Fruit fly (Drosophila melanogaster) whole organism, prepupa: Measurements from ENCODE around the gene Jupiter.

Experiments
- CG10631 ChIP-seq: fragments of 200-800 bp; sonication (Bioruptor generic); optimal IDR thresholded peaks from 2 replicates; lab custom pipeline; 2016; ENCODE audit warnings: missing biosample characterization, missing genetic modification characterization
- CG10669 ChIP-seq: fragments of 200-800 bp; sonication (Bioruptor generic); optimal IDR thresholded peaks from 3 replicates; lab custom pipeline; 2018; ENCODE audit warnings: missing biosample characterization, mild to moderate bottlenecking, missing genetic modification characterization, moderate library complexity
- CG11294 ChIP-seq: fragments of 200-800 bp; sonication (Bioruptor generic); IDR thresholded peaks from 2 replicates; pipeline ENCODE4 v1.3.6; 2022; ENCODE audit warnings: missing biosample characterization, missing genetic modification characterization
- CG11762 ChIP-seq: fragments of 200-800 bp; sonication (Bioruptor generic); optimal IDR thresholded peaks from 3 replicates; lab custom pipeline; 2016; ENCODE audit warnings: missing biosample characterization, missing genetic modification characterization; ENCODE audit not compliant: insufficient read depth
- CG11902 ChIP-seq: fragments of 200-800 bp; sonication (Bioruptor generic); optimal IDR thresholded peaks from 3 replicates; lab custom pipeline; 2016; ENCODE audit warnings: missing biosample characterization, missing genetic modification characterization
- CG15336 ChIP-seq: fragments of 200-800 bp; sonication (Bioruptor generic); IDR thresholded peaks from 2 replicates; pipeline ENCODE4 v1.3.6; 2022; ENCODE audit warnings: missing biosample characterization, missing genetic modification characterization
- CG1621 ChIP-seq: fragments of 200-800 bp; sonication (Bioruptor generic); optimal IDR thresholded peaks from 3 replicates; lab custom pipeline; 2018; ENCODE audit warnings: missing biosample characterization, mild to moderate bottlenecking, missing genetic modification characterization
- CG3032 ChIP-seq: fragments of 200-800 bp; optimal IDR thresholded peaks from 2 replicates; lab custom pipeline; 2019; ENCODE audit warnings: missing biosample characterization, mild to moderate bottlenecking, missing genetic modification characterization, moderate library complexity
- CG31627 ChIP-seq: fragments of 200-800 bp; sonication (Bioruptor generic); optimal IDR thresholded peaks from 3 replicates; lab custom pipeline; 2016; ENCODE audit warnings: missing biosample characterization, missing genetic modification characterization
- CG34406 ChIP-seq: fragments of 200-800 bp; sonication (Bioruptor generic); optimal IDR thresholded peaks from 3 replicates; lab custom pipeline; 2016; ENCODE audit warnings: missing biosample characterization, missing genetic modification characterization
- CG3919 ChIP-seq: fragments of 200-800 bp; sonication (Bioruptor generic); optimal IDR thresholded peaks from 3 replicates; lab custom pipeline; 2016; ENCODE audit warnings: missing biosample characterization, missing genetic modification characterization
- CG6163 ChIP-seq: fragments of 200-800 bp; sonication (Bioruptor generic); IDR thresholded peaks from 3 replicates; pipeline ENCODE4 v1.3.6; 2022; ENCODE audit warnings: missing biosample characterization, missing genetic modification characterization
- CG6276 ChIP-seq: fragments of 200-800 bp; sonication (Bioruptor generic); optimal IDR thresholded peaks from 2 replicates; lab custom pipeline; 2017; ENCODE audit warnings: missing biosample characterization, mild to moderate bottlenecking, missing genetic modification characterization
- CG6792 ChIP-seq: fragments of 200-800 bp; sonication (Bioruptor generic); optimal IDR thresholded peaks from 3 replicates; lab custom pipeline; 2016; ENCODE audit warnings: missing biosample characterization, missing genetic modification characterization
- CG6808 ChIP-seq: fragments of 200-800 bp; sonication (Bioruptor generic); optimal IDR thresholded peaks from 3 replicates; lab custom pipeline; 2017; ENCODE audit warnings: missing biosample characterization, missing genetic modification characterization, mild to moderate bottlenecking, moderate library complexity, missing genetic modification reagents
- CG8319 ChIP-seq: fragments of 200-800 bp; sonication (Bioruptor generic); optimal IDR thresholded peaks from 3 replicates; lab custom pipeline; 2016; ENCODE audit warnings: missing biosample characterization, missing genetic modification characterization
- CG9139 ChIP-seq: fragments of 200-800 bp; sonication (Bioruptor generic); optimal IDR thresholded peaks from 3 replicates; lab custom pipeline; 2017; ENCODE audit warnings: missing biosample characterization, mild to moderate bottlenecking, missing genetic modification characterization
- Eip75B ChIP-seq: fragments of 200-800 bp; sonication (Bioruptor generic); optimal IDR thresholded peaks from 3 replicates; lab custom pipeline; 2016; ENCODE audit warnings: missing biosample characterization, missing genetic modification characterization
- Eip78C ChIP-seq: fragments of 200-800 bp; sonication (Bioruptor generic); peaks from one replicate; lab custom pipeline; 2016; ENCODE audit warnings: missing biosample characterization, missing genetic modification characterization
- Eip93F ChIP-seq: fragments of 200-800 bp; sonication (Bioruptor generic); optimal IDR thresholded peaks from 2 replicates; lab custom pipeline; 2016; ENCODE audit warnings: missing biosample characterization, mild to moderate bottlenecking, missing genetic modification characterization
- Ets96B ChIP-seq: fragments of 200-800 bp; optimal IDR thresholded peaks from 2 replicates; lab custom pipeline; 2019; ENCODE audit warnings: missing biosample characterization, mild to moderate bottlenecking, missing genetic modification characterization, moderate library complexity
- Gug ChIP-seq: fragments of 200-800 bp; sonication (Bioruptor generic); IDR thresholded peaks from 2 replicates; pipeline ENCODE4 v1.3.6; 2022; ENCODE audit warnings: missing biosample characterization, missing genetic modification characterization
- Hr38 ChIP-seq: sonication (Bioruptor generic); optimal IDR thresholded peaks from 2 replicates; lab custom pipeline; 2016; ENCODE audit warnings: missing biosample characterization, missing genetic modification characterization
- Lpt ChIP-seq: fragments of 200-800 bp; sonication (Bioruptor generic); optimal IDR thresholded peaks from 3 replicates; lab custom pipeline; 2016; ENCODE audit warnings: missing biosample characterization, missing genetic modification characterization
- Met ChIP-seq: fragments of 200-800 bp; sonication (Bioruptor generic); optimal IDR thresholded peaks from 3 replicates; lab custom pipeline; 2016; ENCODE audit warnings: missing biosample characterization, missing genetic modification characterization
- OdsH ChIP-seq: fragments of 200-800 bp; sonication (Bioruptor generic); optimal IDR thresholded peaks from 3 replicates; lab custom pipeline; 2016; ENCODE audit warnings: missing biosample characterization, missing genetic modification characterization
- Smox ChIP-seq: fragments of 200-800 bp; sonication (Bioruptor generic); optimal IDR thresholded peaks from 3 replicates; lab custom pipeline; 2016; ENCODE audit warnings: missing biosample characterization, missing genetic modification characterization
- Sox102F ChIP-seq: fragments of 200-800 bp; sonication (Bioruptor generic); optimal IDR thresholded peaks from 2 replicates; lab custom pipeline; 2016; ENCODE audit warnings: missing biosample characterization, mild to moderate bottlenecking, missing genetic modification characterization
- Sox14 ChIP-seq: fragments of 200-800 bp; sonication (Bioruptor generic); optimal IDR thresholded peaks from 3 replicates; lab custom pipeline; 2016; ENCODE audit warnings: missing biosample characterization, missing genetic modification characterization
- Sox15 ChIP-seq: fragments of 200-800 bp; sonication (Bioruptor generic); optimal IDR thresholded peaks from 3 replicates; lab custom pipeline; 2016; ENCODE audit warnings: missing biosample characterization, missing genetic modification characterization
- acj6 ChIP-seq: fragments of 200-800 bp; sonication (Bioruptor generic); optimal IDR thresholded peaks from 3 replicates; lab custom pipeline; 2016; ENCODE audit warnings: missing biosample characterization, missing genetic modification characterization
- dac ChIP-seq: fragments of 200-800 bp; sonication (Bioruptor generic); optimal IDR thresholded peaks from 2 replicates; lab custom pipeline; 2017; ENCODE audit warnings: missing biosample characterization, mild to moderate bottlenecking, missing genetic modification characterization
- eg ChIP-seq: fragments of 200-800 bp; sonication (Bioruptor generic); IDR thresholded peaks from 3 replicates; pipeline ENCODE4 v1.3.6; 2022; ENCODE audit warnings: missing biosample characterization, missing genetic modification characterization
- fd59A ChIP-seq: fragments of 200-800 bp; sonication (Bioruptor generic); optimal IDR thresholded peaks from 2 replicates; lab custom pipeline; 2017; ENCODE audit warnings: missing biosample characterization, mild to moderate bottlenecking, missing genetic modification characterization, missing genetic modification reagents
- fd85E ChIP-seq: fragments of 200-800 bp; sonication (Bioruptor generic); optimal IDR thresholded peaks from 3 replicates; lab custom pipeline; 2016; ENCODE audit warnings: missing biosample characterization, missing genetic modification characterization
- fkh ChIP-seq: fragments of 200-800 bp; sonication (Bioruptor generic); optimal IDR thresholded peaks from 3 replicates; lab custom pipeline; 2017; ENCODE audit warnings: missing biosample characterization, mild to moderate bottlenecking, missing genetic modification characterization, moderate library complexity
- lz ChIP-seq: fragments of 200-800 bp; sonication (Bioruptor generic); optimal IDR thresholded peaks from 3 replicates; lab custom pipeline; 2016; ENCODE audit warnings: missing biosample characterization, missing genetic modification characterization
- net ChIP-seq: fragments of 200-800 bp; sonication (Bioruptor generic); optimal IDR thresholded peaks from 3 replicates; lab custom pipeline; 2016; ENCODE audit warnings: missing biosample characterization, missing genetic modification characterization
- pdm3 ChIP-seq: fragments of 200-800 bp; sonication (Bioruptor generic); optimal IDR thresholded peaks from 3 replicates; lab custom pipeline; 2016; ENCODE audit warnings: missing biosample characterization, missing genetic modification characterization
- salr ChIP-seq, 2 experiments: fragments of 200-800 bp; sonication (Bioruptor generic); optimal IDR thresholded peaks; 3 replicates each; lab custom pipeline; 2016 to 2018; ENCODE audit warnings: missing biosample characterization in 2 of 2, missing genetic modification characterization in 2 of 2, mild to moderate bottlenecking in 1 of 2
- spab ChIP-seq: fragments of 200-800 bp; sonication (Bioruptor generic); optimal IDR thresholded peaks from 2 replicates; lab custom pipeline; 2017; ENCODE audit warnings: missing biosample characterization, mild to moderate bottlenecking, missing genetic modification characterization, missing genetic modification reagents
- ss ChIP-seq, 2 experiments: fragments of 200-800 bp; sonication (Bioruptor generic); optimal IDR thresholded peaks; 2 replicates in 1 of 2; 3 replicates in 1 of 2; lab custom pipeline; 2017 to 2018; ENCODE audit warnings: mild to moderate bottlenecking in 2 of 2, missing biosample characterization in 2 of 2, missing genetic modification characterization in 2 of 2, moderate library complexity in 1 of 2
- svp ChIP-seq: fragments of 200-800 bp; sonication (Bioruptor generic); peaks from one replicate; lab custom pipeline; 2016; ENCODE audit warnings: missing biosample characterization, missing genetic modification characterization
- topi ChIP-seq: fragments of 200-800 bp; sonication (Bioruptor generic); optimal IDR thresholded peaks from 3 replicates; lab custom pipeline; 2016; ENCODE audit warnings: missing biosample characterization, missing genetic modification characterization
- vri ChIP-seq: fragments of 200-800 bp; sonication (Bioruptor generic); optimal IDR thresholded peaks from 3 replicates; lab custom pipeline; 2016; ENCODE audit warnings: missing biosample characterization, mild to moderate bottlenecking, missing genetic modification characterization

The Jupiter gene

dm6 chr3R:11655873-11656374 is 36.2 kb upstream of the Jupiter start, which contains the start of gene CG42327 (continued):
- TF ChIP-seq CG11294 (GFP tag; lab: Robert Waterston, UW) (peak; percentile 90), Eip78C (peak; percentile 99), Lpt (GFP tag; lab: Kevin White, UChicago) (peak; percentile 98), CG10631 (peak; percentile 97), Met (peak; percentile 94), salr (GFP tag; optimal IDR thresholded peaks at IDR 0.05; lab: Kevin White, UChicago) (peak; percentile 85 to 95), vri (peak; percentile 93), Gug (GFP tag; lab: Robert Waterston, UW) (peak; percentile 92), CG1621 (peak; percentile 86), dac (GFP tag; lab: Kevin White, UChicago) (peak; percentile 97), Smox (GFP tag; lab: Kevin White, UChicago) (peak; percentile 93), Eip75B (GFP tag; lab: Kevin White, UChicago) (peak; percentile 94), lz (GFP tag; lab: Kevin White, UChicago) (peak; percentile 91), Sox15 (GFP tag; lab: Kevin White, UChicago) (peak; percentile 80), CG15336 (GFP tag; lab: Robert Waterston, UW) (peak; percentile 99), CG6276 (GFP tag; lab: Kevin White, UChicago) (peak; percentile 95), Sox102F (GFP tag; lab: Kevin White, UChicago) (peak; percentile 96), eg (GFP tag; lab: Robert Waterston, UW) (peak; percentile 98), CG3919 (GFP tag; lab: Kevin White, UChicago) (peak; percentile 97), OdsH (GFP tag; lab: Kevin White, UChicago) (peak; percentile 98), Eip93F (GFP tag; lab: Kevin White, UChicago) (peak; percentile 91), pdm3 (peak; percentile 95), acj6 (GFP tag; lab: Kevin White, UChicago) (peak; percentile 96), fd59A (peak; percentile 83), CG10669 (GFP tag; lab: Kevin White, UChicago) (peak; percentile 93), ss (GFP tag; optimal IDR thresholded peaks at IDR 0.05; lab: Kevin White, UChicago) (peak; percentile 81 to 85)

DNA sequence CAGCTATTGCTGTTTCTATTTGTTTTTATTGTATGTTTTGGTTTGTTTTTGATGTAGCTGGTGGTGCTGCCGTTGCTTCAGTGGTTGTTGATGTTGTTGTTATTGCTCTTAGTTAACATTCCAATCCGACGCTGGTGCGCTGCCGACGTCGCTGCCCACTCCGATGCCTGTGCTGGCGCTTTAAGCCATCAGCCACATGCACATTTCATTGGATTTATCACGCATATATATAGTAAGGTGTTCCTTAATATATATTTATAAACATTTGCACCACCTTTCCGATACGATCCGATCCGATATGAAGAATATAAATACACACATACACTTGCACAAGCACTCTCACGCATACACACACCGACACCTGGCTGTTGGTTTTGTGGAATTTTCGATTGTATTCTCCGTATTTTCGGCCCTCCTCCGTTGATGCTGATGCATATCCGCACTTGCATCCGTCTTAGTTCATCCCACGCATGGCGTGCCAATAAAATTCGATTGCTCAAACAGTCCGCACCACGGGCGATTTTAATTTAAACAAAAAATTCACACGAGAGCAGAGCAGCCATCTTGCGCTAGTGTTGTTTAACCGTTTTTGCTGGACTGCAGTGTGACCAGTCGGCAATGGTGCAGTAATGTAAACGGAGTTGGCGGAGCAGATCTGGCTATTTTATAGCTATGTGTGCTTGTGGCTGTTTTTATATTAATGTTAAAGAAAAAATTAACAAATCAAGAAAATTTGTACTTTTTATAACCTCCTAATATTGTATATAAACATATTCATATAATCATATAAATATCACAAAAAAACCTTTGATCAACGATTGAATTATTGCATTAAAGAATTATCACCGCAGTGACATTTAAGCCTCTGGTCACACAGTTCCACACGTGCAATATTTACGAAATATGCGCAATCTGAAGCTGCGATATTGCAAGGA is 30.7 kb upstream of the Jupiter start, which contains the start of the genes Csk and Elp1:
TSS of gene Csk (minus strand) at position 602 of the 935 bp plus-strand sequence.
TSS of gene Elp1 (plus strand) at position 867 of the 935 bp plus-strand sequence.
- TF ChIP-seq CG9139 (GFP tag; lab: Kevin White, UChicago) (no peak), fd85E (GFP tag; lab: Kevin White, UChicago) (no peak), Ets96B (peak; percentile 36), CG11902 (peak; percentile 7), Hr38 (GFP tag; lab: Kevin White, UChicago) (no peak), CG6808 (GFP tag; lab: Kevin White, UChicago) (peak; percentile 6), fkh (GFP tag; lab: Kevin White, UChicago) (peak; percentile 75), Sox14 (peak; percentile 41), fd59A (peak; percentile 9), CG10631 (peak; percentile 48), salr (GFP tag; optimal IDR thresholded peaks at IDR 0.05; lab: Kevin White, UChicago) (no peak), Met (peak; percentile 60), CG3032 (tag; lab: Kevin White, UChicago) (peak; percentile 56), CG3919 (GFP tag; lab: Kevin White, UChicago) (peak; percentile 56), vri (peak; percentile 10), Smox (GFP tag; lab: Kevin White, UChicago) (peak; percentile 29), CG6163 (no peak), CG34406 (GFP tag; lab: Kevin White, UChicago) (no peak), Lpt (GFP tag; lab: Kevin White, UChicago) (peak; percentile 2), CG6792 (peak; percentile 12), acj6 (GFP tag; lab: Kevin White, UChicago) (peak; percentile 46), CG1621 (no peak), net (GFP tag; lab: Kevin White, UChicago) (peak; percentile 23), Gug (GFP tag; lab: Robert Waterston, UW) (peak; percentile 41; the same call in 1 of the 2 replicates), CG11762 (GFP tag; lab: Kevin White, UChicago) (no peak), OdsH (GFP tag; lab: Kevin White, UChicago) (peak; percentile 58), CG8319 (peak; percentile 45), CG11294 (GFP tag; lab: Robert Waterston, UW) (no peak), spab (no peak), eg (GFP tag; lab: Robert Waterston, UW) (peak; percentile 37; the same call in 1 of the 3 replicates), CG31627 (GFP tag; lab: Kevin White, UChicago) (peak; percentile 38), svp (peak; percentile 52), lz (GFP tag; lab: Kevin White, UChicago) (peak; percentile 45), topi (GFP tag; lab: Kevin White, UChicago) (peak; percentile 39), pdm3 (peak; percentile 44)
